Worm (Caenorhabditis elegans) whole organism, late embryonic: ENCODE measurements around the gene T04C4.3.

Experiments
- ama-1 ChIP-seq: fragments of 150-350 bp; optimal IDR thresholded peaks from 2 replicates; lab custom pipeline; 2014
- ceh-34 ChIP-seq: sonication (generic microtip); optimal IDR thresholded peaks from 2 replicates; lab custom pipeline; 2016; ENCODE audit warnings: mild to moderate bottlenecking, missing genetic modification characterization, missing compliant biosample characterization
- ceh-48 ChIP-seq: sonication (generic microtip); optimal IDR thresholded peaks from 2 replicates; lab custom pipeline; 2016; ENCODE audit warnings: missing genetic modification characterization, inconsistent platforms, missing compliant biosample characterization
- ceh-6 ChIP-seq: fragments of 200-800 bp; sonication (Bioruptor generic); optimal IDR thresholded peaks from 2 replicates; lab custom pipeline; 2018; ENCODE audit warnings: mild to moderate bottlenecking, missing genetic modification characterization, missing compliant biosample characterization
- dmd-4 ChIP-seq: sonication (generic microtip); optimal IDR thresholded peaks from 2 replicates; lab custom pipeline; 2016; ENCODE audit warnings: borderline replicate concordance, missing genetic modification characterization, missing compliant biosample characterization
- elt-4 ChIP-seq: sonication (generic microtip); optimal IDR thresholded peaks from 2 replicates; lab custom pipeline; 2016; ENCODE audit warnings: missing genetic modification characterization, missing compliant biosample characterization
- ets-4 ChIP-seq: sonication (generic microtip); optimal IDR thresholded peaks from 2 replicates; lab custom pipeline; 2016; ENCODE audit warnings: missing genetic modification characterization, missing compliant biosample characterization
- fkh-10 ChIP-seq: fragments of 150-350 bp; optimal IDR thresholded peaks from 2 replicates; lab custom pipeline; 2014; ENCODE audit warnings: missing biosample characterization, missing genetic modification reagents, missing genetic modification characterization
- lim-6 ChIP-seq: sonication (generic microtip); optimal IDR thresholded peaks from 2 replicates; lab custom pipeline; 2016; ENCODE audit warnings: missing genetic modification characterization, missing compliant biosample characterization
- madf-2 ChIP-seq: sonication (generic microtip); optimal IDR thresholded peaks from 2 replicates; lab custom pipeline; 2017; ENCODE audit warnings: missing genetic modification characterization, missing compliant biosample characterization
- nfya-1 ChIP-seq: sonication (generic microtip); optimal IDR thresholded peaks from 2 replicates; lab custom pipeline; 2017; ENCODE audit warnings: missing genetic modification characterization, mild to moderate bottlenecking, missing compliant biosample characterization, antibody characterized with exemption, moderate library complexity
- pha-4 ChIP-seq: fragments of 150-350 bp; optimal IDR thresholded peaks from 2 replicates; lab custom pipeline; 2018; ENCODE audit warnings: missing biosample characterization, missing genetic modification reagents, missing genetic modification characterization
- ref-2 ChIP-seq: sonication (generic microtip); optimal IDR thresholded peaks from 2 replicates; lab custom pipeline; 2016; ENCODE audit warnings: missing genetic modification characterization, missing compliant biosample characterization
- tbx-2 ChIP-seq: sonication (generic microtip); optimal IDR thresholded peaks from 2 replicates; lab custom pipeline; 2016; ENCODE audit warnings: missing genetic modification characterization, missing compliant biosample characterization

DNA sequence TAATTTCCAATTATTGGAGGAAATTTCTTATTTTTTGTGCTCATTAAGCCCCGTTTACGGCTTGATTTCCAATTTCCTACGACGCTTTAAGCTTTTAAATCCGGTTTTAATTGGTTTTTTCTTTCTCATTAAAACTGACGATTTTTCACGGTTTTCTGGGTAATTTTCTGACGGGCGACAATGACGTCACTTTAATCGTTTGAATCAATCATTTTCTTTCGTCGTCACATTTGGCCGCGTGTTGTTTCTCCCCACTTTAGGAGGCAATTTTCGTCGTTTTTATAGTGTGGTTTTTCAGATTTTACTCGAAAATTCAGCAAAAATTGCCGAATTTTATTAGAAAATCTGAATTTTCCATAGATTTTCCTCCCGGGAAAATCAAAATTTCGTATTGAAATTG is 23.6 kb downstream of the T04C4.3 start:
- TF ChIP-seq madf-2 (tag; lab: Kevin White, UChicago) (no peak), ceh-34 (no peak), lim-6 (tag; lab: Kevin White, UChicago) (no peak), ets-4 (tag; lab: Kevin White, UChicago) (no peak), nfya-1 (no peak), ama-1 (lab: Kevin White, UChicago) (no peak), fkh-10 (GFP tag; lab: Kevin White, UChicago) (no peak), tbx-2 (tag; lab: Kevin White, UChicago) (no peak), ceh-6 (GFP tag; lab: Kevin White, UChicago) (no peak), ceh-48 (tag; lab: Kevin White, UChicago) (no peak), dmd-4 (tag; lab: Kevin White, UChicago) (no peak), pha-4 (tag; lab: Kevin White, UChicago) (no peak), ref-2 (tag; lab: Kevin White, UChicago) (no peak), elt-4 (tag; lab: Kevin White, UChicago) (no peak)
